Fruit fly (Drosophila melanogaster) whole organism, pupa: ENCODE measurements around the gene Mst57Dc.

ENCODE experiments used
- CG10348 ChIP-seq: fragments of 200-800 bp; sonication (Bioruptor generic); IDR thresholded peaks from 2 replicates; pipeline ENCODE4 v1.3.6; 2022; ENCODE audit warnings: missing biosample characterization, missing genetic modification characterization
- CG12605 ChIP-seq: fragments of 200-800 bp; sonication (Bioruptor generic); IDR thresholded peaks from 2 replicates; pipeline ENCODE4 v1.3.6; 2022; ENCODE audit warnings: missing biosample characterization, missing genetic modification characterization
- CG13204 ChIP-seq: fragments of 200-800 bp; sonication (Bioruptor generic); optimal IDR thresholded peaks from 2 replicates; lab custom pipeline; 2018; ENCODE audit warnings: missing biosample characterization, mild to moderate bottlenecking, missing genetic modification characterization, moderate library complexity
- CG14655 ChIP-seq: fragments of 200-800 bp; sonication (Bioruptor generic); optimal IDR thresholded peaks from 3 replicates; lab custom pipeline; 2017; ENCODE audit warnings: mild to moderate bottlenecking, missing biosample characterization, missing genetic modification reagents, missing genetic modification characterization
- CG15710 ChIP-seq: fragments of 200-800 bp; sonication (Bioruptor generic); optimal IDR thresholded peaks from 2 replicates; lab custom pipeline; 2018; ENCODE audit warnings: missing biosample characterization, mild to moderate bottlenecking, missing genetic modification characterization, moderate library complexity
- CG17806 ChIP-seq: fragments of 200-800 bp; sonication (Bioruptor generic); optimal IDR thresholded peaks from 2 replicates; lab custom pipeline; 2018; ENCODE audit warnings: missing biosample characterization, mild to moderate bottlenecking, missing genetic modification characterization, moderate library complexity
- CG32121 ChIP-seq: fragments of 200-800 bp; sonication (Bioruptor generic); IDR thresholded peaks from 2 replicates; pipeline ENCODE4 v1.3.6; 2022; ENCODE audit warnings: missing biosample characterization, missing genetic modification characterization
- CG34367 ChIP-seq: fragments of 200-800 bp; sonication (Bioruptor generic); optimal IDR thresholded peaks from 2 replicates; lab custom pipeline; 2018; ENCODE audit warnings: missing biosample characterization, mild to moderate bottlenecking, missing genetic modification characterization
- CG4496 ChIP-seq: fragments of 200-800 bp; sonication (Bioruptor generic); IDR thresholded peaks from 3 replicates; pipeline ENCODE4 v1.3.6; 2022; ENCODE audit warnings: missing biosample characterization, missing genetic modification characterization
- CG8159 ChIP-seq: fragments of 200-800 bp; sonication (Bioruptor generic); optimal IDR thresholded peaks from 3 replicates; lab custom pipeline; 2018; ENCODE audit warnings: missing biosample characterization, mild to moderate bottlenecking, missing genetic modification characterization, moderate library complexity
- CG8301 ChIP-seq: fragments of 200-800 bp; sonication (Bioruptor generic); optimal IDR thresholded peaks from 2 replicates; lab custom pipeline; 2018; ENCODE audit warnings: missing biosample characterization, mild to moderate bottlenecking, missing genetic modification characterization
- CG9948 ChIP-seq: fragments of 200-800 bp; sonication (Bioruptor generic); optimal IDR thresholded peaks from 2 replicates; lab custom pipeline; 2018; ENCODE audit warnings: missing biosample characterization, mild to moderate bottlenecking, missing genetic modification characterization, moderate library complexity
- D1 ChIP-seq: fragments of 200-800 bp; sonication (Bioruptor generic); optimal IDR thresholded peaks from 2 replicates; lab custom pipeline; 2018; ENCODE audit warnings: missing biosample characterization, mild to moderate bottlenecking, missing genetic modification characterization, moderate library complexity
- EcR ChIP-seq: fragments of 200-800 bp; sonication (Bioruptor generic); optimal IDR thresholded peaks from 3 replicates; lab custom pipeline; 2019; ENCODE audit warnings: missing biosample characterization, missing genetic modification characterization, mild to moderate bottlenecking, moderate library complexity, missing genetic modification reagents
- Ets98B ChIP-seq: fragments of 200-800 bp; sonication (Bioruptor generic); IDR thresholded peaks from 2 replicates; pipeline ENCODE4 v1.3.6; 2022; ENCODE audit warnings: missing biosample characterization, missing genetic modification characterization
- Pif1A ChIP-seq: fragments of 200-800 bp; sonication (Bioruptor generic); optimal IDR thresholded peaks from 3 replicates; lab custom pipeline; 2016; ENCODE audit warnings: missing biosample characterization, missing genetic modification characterization
- Pif1B ChIP-seq: fragments of 200-800 bp; sonication (Bioruptor generic); optimal IDR thresholded peaks from 3 replicates; lab custom pipeline; 2016; ENCODE audit warnings: missing biosample characterization, missing genetic modification characterization
- Snoo ChIP-seq: fragments of 200-800 bp; sonication (Bioruptor generic); optimal IDR thresholded peaks from 3 replicates; lab custom pipeline; 2017; ENCODE audit warnings: missing biosample characterization, mild to moderate bottlenecking, missing genetic modification characterization, inconsistent platforms
- fd96Ca ChIP-seq: fragments of 200-800 bp; sonication (Bioruptor generic); IDR thresholded peaks from 3 replicates; pipeline ENCODE4 v1.3.6; 2022; ENCODE audit warnings: missing biosample characterization, missing genetic modification characterization
- gl ChIP-seq: fragments of 200-800 bp; sonication (Bioruptor generic); optimal IDR thresholded peaks from 2 replicates; lab custom pipeline; 2018; ENCODE audit warnings: missing biosample characterization, mild to moderate bottlenecking, missing genetic modification characterization
- rn ChIP-seq: fragments of 200-800 bp; sonication (Bioruptor generic); IDR thresholded peaks from 2 replicates; pipeline ENCODE4 v1.3.6; 2022; ENCODE audit warnings: missing biosample characterization, missing genetic modification characterization

Gene Mst57Dc

dm6 chr3R:25831799-25832280 is 2.3 kb upstream of the Mst57Dc start, which contains the start of the genes Mst57Da and alpha4GT2:
TSS of gene Mst57Da (minus strand) at chr3R:25831899.
TSS of gene alpha4GT2 (plus strand) at chr3R:25832230.
- no peak for TF ChIP-seq CG10348 (GFP tag; lab: Robert Waterston, UW)
- no peak for TF ChIP-seq EcR (GFP tag; lab: Kevin White, UChicago)
- TF ChIP-seq fd96Ca (GFP tag; lab: Robert Waterston, UW): no peak
- TF ChIP-seq Pif1A (GFP tag; lab: Kevin White, UChicago): no peak
- no peak for TF ChIP-seq CG34367 (tag; lab: Kevin White, UChicago)
- TF ChIP-seq Pif1B (GFP tag; lab: Kevin White, UChicago): no peak
- no peak for TF ChIP-seq CG17806 (tag; lab: Kevin White, UChicago)
- TF ChIP-seq CG12605 (GFP tag; lab: Robert Waterston, UW): no peak
- no peak for TF ChIP-seq CG32121
- no peak for TF ChIP-seq CG8159 (tag; lab: Kevin White, UChicago)
- TF ChIP-seq CG8301: no peak
- no peak for TF ChIP-seq CG4496 (GFP tag; lab: Robert Waterston, UW)
- no peak for TF ChIP-seq Ets98B
- TF ChIP-seq rn (GFP tag; lab: Robert Waterston, UW): no peak
- no peak for TF ChIP-seq gl (tag; lab: Kevin White, UChicago)
- TF ChIP-seq CG9948 (tag; lab: Kevin White, UChicago): no peak
- no peak for TF ChIP-seq D1
- TF ChIP-seq CG13204 (GFP tag; lab: Kevin White, UChicago): no peak

- TF ChIP-seq fd96Ca (GFP tag; lab: Robert Waterston, UW) (no peak), gl (tag; lab: Kevin White, UChicago) (no peak), D1 (no peak), CG17806 (tag; lab: Kevin White, UChicago) (no peak), Pif1A (GFP tag; lab: Kevin White, UChicago) (no peak), CG15710 (tag; lab: Kevin White, UChicago) (no peak), CG8301 (no peak), CG13204 (GFP tag; lab: Kevin White, UChicago) (no peak), CG32121 (no peak), rn (GFP tag; lab: Robert Waterston, UW) (no peak), CG14655 (GFP tag; lab: Kevin White, UChicago) (no peak), CG12605 (GFP tag; lab: Robert Waterston, UW) (no peak), Pif1B (GFP tag; lab: Kevin White, UChicago) (no peak), CG4496 (GFP tag; lab: Robert Waterston, UW) (no peak)
Measured at dm6 chr3R:25830814-25831213, 1.3 kb upstream of the Mst57Dc start, which contains the start of gene Mst57Db. TSS of gene Mst57Db (minus strand) at chr3R:25830914.

dm6 chr3R:25830128-25830527 is 630 bp upstream of the Mst57Dc start, which contains the start of gene Sfp96F:
TSS of gene Sfp96F (minus strand) at chr3R:25830228.
- TF ChIP-seq D1: no peak
- TF ChIP-seq CG15710 (tag; lab: Kevin White, UChicago): no peak
- no peak for TF ChIP-seq CG12605 (GFP tag; lab: Robert Waterston, UW)
- no peak for TF ChIP-seq CG13204 (GFP tag; lab: Kevin White, UChicago)
- no peak for TF ChIP-seq Pif1B (GFP tag; lab: Kevin White, UChicago)
- TF ChIP-seq gl (tag; lab: Kevin White, UChicago): no peak
- no peak for TF ChIP-seq fd96Ca (GFP tag; lab: Robert Waterston, UW)
- TF ChIP-seq CG8301: no peak
- TF ChIP-seq CG4496 (GFP tag; lab: Robert Waterston, UW): no peak
- TF ChIP-seq CG9948 (tag; lab: Kevin White, UChicago): no peak

dm6 chr3R:25815179-25815578 is 14.3 kb downstream of the Mst57Dc start, which contains the start of gene CG14354:
TSS of gene CG14354 (plus strand) at chr3R:25815479.
- TF ChIP-seq CG10348 (GFP tag; lab: Robert Waterston, UW): no peak
- TF ChIP-seq CG8301: no peak
- TF ChIP-seq gl (tag; lab: Kevin White, UChicago): no peak
- no peak for TF ChIP-seq Pif1B (GFP tag; lab: Kevin White, UChicago)
- TF ChIP-seq CG9948 (tag; lab: Kevin White, UChicago): no peak
- no peak for TF ChIP-seq fd96Ca (GFP tag; lab: Robert Waterston, UW)
- no peak for TF ChIP-seq rn (GFP tag; lab: Robert Waterston, UW)

DNA sequence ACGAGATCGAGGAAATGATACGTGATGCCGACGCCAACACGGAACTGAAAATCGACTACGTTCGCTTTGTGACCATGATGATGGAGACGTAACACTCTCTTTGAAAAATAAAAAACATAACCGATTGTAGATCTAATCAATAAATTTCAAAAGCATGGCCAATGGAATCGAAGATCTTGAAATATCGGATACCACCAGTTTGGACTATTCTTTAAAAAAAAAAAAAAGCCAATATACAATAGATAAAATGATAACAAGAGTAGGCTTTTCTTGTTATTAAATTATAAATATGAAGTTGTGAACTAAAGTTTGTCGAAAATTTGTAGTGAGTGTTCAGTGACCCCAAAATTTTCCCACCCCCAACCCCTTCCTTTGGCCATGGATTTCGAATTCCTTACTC is 17.9 kb downstream of the Mst57Dc start, which contains the start of the genes Acam and CG17770:
Gene Acam, plus strand, starts transcription at position 301 of the 400 bp plus-strand sequence.
Gene CG17770, plus strand, starts transcription at position 301 of the 400 bp plus-strand sequence.
- no peak for TF ChIP-seq CG8159 (tag; lab: Kevin White, UChicago)
- no peak for TF ChIP-seq CG9948 (tag; lab: Kevin White, UChicago)
- TF ChIP-seq CG13204 (GFP tag; lab: Kevin White, UChicago): no peak
- no peak for TF ChIP-seq CG14655 (GFP tag; lab: Kevin White, UChicago)
- TF ChIP-seq fd96Ca (GFP tag; lab: Robert Waterston, UW): no peak
- no peak for TF ChIP-seq CG17806 (tag; lab: Kevin White, UChicago)
- TF ChIP-seq CG32121: no peak
- no peak for TF ChIP-seq Snoo (tag; lab: Kevin White, UChicago)
- no peak for TF ChIP-seq CG15710 (tag; lab: Kevin White, UChicago)
- no peak for TF ChIP-seq gl (tag; lab: Kevin White, UChicago)
- TF ChIP-seq CG12605 (GFP tag; lab: Robert Waterston, UW): no peak
- TF ChIP-seq EcR (GFP tag; lab: Kevin White, UChicago): no peak

- TF ChIP-seq CG8159 (tag; lab: Kevin White, UChicago): no peak
- no peak for TF ChIP-seq gl (tag; lab: Kevin White, UChicago)
- no peak for TF ChIP-seq fd96Ca (GFP tag; lab: Robert Waterston, UW)
Measured at dm6 chr3R:25810796-25811195, 18.7 kb downstream of the Mst57Dc start, which contains the start of gene CG5024. TSS of gene CG5024 (plus strand) at chr3R:25811096.
